Worm (Caenorhabditis elegans): ENCODE results near the gene K06H6.2.

K06H6.2 gene

DNA sequence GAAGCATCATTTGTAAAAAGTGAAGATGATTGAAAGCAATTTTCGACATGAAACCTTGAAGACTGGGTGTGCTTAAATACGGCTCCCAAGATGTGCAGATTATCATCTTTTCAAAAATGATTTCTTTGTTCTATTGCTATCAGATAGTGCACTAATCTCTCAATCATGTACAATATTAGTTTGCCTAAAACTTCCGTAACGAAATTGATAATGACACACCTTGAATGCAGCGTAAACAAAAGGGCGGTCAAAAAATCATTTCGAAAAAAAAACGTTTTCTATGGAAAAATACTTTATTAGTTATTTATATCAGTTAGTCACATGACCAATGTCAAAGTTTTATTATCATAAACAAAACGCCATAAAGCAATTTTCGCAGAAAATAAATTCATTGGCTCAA is 37.3 kb downstream of the K06H6.2 start, which contains the start of gene F48G7.5:
TSS of gene F48G7.5 (minus strand) at position 34 of the 400 bp plus-strand sequence.
- peak; percentile 29 for TF ChIP-seq elt-2 (tag; optimal IDR thresholded peaks at IDR 0.05)
- no peak for TF ChIP-seq nhr-76 (tag; optimal IDR thresholded peaks at IDR 0.05)
- no peak for TF ChIP-seq alr-1 (tag; optimal IDR thresholded peaks at IDR 0.05; ENCODE audit: borderline replicate concordance)
- TF ChIP-seq elt-3 (tag; optimal IDR thresholded peaks at IDR 0.05): no peak

DNA sequence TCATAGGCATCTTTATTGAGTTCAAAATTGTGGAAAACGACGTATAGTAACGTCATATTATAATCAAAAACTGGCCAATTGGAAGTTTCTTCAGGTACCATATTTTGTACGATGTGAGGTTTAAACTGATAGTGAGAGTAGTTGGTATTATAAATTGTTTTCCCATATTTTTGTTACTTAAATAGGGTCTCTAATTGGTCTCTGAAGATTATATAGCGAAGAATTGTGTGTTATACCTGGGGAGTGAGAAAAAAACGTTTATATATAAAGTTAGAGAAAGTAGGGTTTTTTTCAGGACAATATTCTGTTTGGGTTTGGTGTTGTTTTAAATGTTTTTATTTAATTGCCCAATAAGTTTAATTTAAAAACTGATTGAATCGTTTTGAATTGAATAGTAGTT is 39.4 kb downstream of the K06H6.2 start, which contains the start of gene srt-17:
TSS of gene srt-17 (minus strand) at position 101 of the 400 bp plus-strand sequence.
- no peak for TF ChIP-seq mab-9 (GFP tag; IDR thresholded peaks at IDR 0.05)
- no peak for TF ChIP-seq pqm-1 (tag; optimal IDR thresholded peaks at IDR 0.05)
- no peak for TF ChIP-seq lin-13 (GFP tag; optimal IDR thresholded peaks at IDR 0.05)
- TF ChIP-seq unc-62 (GFP tag; optimal IDR thresholded peaks at IDR 0.05): no peak
- no peak for TF ChIP-seq xbp-1 (tag; optimal IDR thresholded peaks at IDR 0.05)

DNA sequence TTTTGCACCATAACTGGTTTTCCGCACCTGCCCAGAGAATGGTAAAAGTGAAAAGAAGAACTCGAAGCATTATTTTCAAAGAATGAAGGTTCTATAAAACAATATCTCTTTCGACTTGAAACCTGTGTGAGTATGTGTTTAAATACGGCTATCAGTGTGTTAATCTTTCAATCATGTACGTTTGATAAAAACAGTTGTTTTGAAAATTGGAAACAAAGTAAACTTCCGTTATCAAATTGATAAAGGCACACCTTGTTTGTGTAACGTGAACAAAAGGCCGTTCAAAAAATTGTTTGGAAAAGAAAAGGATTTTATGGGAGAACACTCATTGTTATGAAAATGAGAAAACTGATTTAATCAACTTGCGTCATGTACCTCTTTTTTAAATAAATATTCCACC is 40.7 kb downstream of the K06H6.2 start, which contains the start of gene F48G7.7:
TSS of gene F48G7.7 (minus strand) at position 101 of the 400 bp plus-strand sequence.
- TF ChIP-seq irx-1 (tag; optimal IDR thresholded peaks at IDR 0.05): no peak
- TF ChIP-seq nhr-20 (tag; optimal IDR thresholded peaks at IDR 0.05): no peak
- no peak for TF ChIP-seq pax-3 (tag; optimal IDR thresholded peaks at IDR 0.05)
- no peak for TF ChIP-seq nhr-19 (GFP tag; conservative IDR thresholded peaks at IDR 0.05)
- TF ChIP-seq ceh-63 (GFP tag; optimal IDR thresholded peaks at IDR 0.05): no peak
- no peak for TF ChIP-seq nhr-12 (tag; optimal IDR thresholded peaks at IDR 0.05)
- no peak for TF ChIP-seq zip-4 (GFP tag; optimal IDR thresholded peaks at IDR 0.05)
- no peak for TF ChIP-seq ztf-11 (tag; optimal IDR thresholded peaks at IDR 0.05)
- no peak for TF ChIP-seq nhr-84 (tag; optimal IDR thresholded peaks at IDR 0.05)
- TF ChIP-seq isw-1 (GFP tag; IDR thresholded peaks at IDR 0.05): no peak
- no peak for TF ChIP-seq dpl-1 (GFP tag; optimal IDR thresholded peaks at IDR 0.05)
- TF ChIP-seq unc-30 (tag; optimal IDR thresholded peaks at IDR 0.05): no peak
- no peak for TF ChIP-seq elt-2 (tag; optimal IDR thresholded peaks at IDR 0.05)
- TF ChIP-seq lin-14 (GFP tag; optimal IDR thresholded peaks at IDR 0.05): no peak
- no peak for TF ChIP-seq skn-1 (tag; optimal IDR thresholded peaks at IDR 0.05)
- no peak for TF ChIP-seq alr-1 (tag; optimal IDR thresholded peaks at IDR 0.05; ENCODE audit: borderline replicate concordance)
- TF ChIP-seq C04F5.9 (tag; optimal IDR thresholded peaks at IDR 0.05): no peak
- no peak for TF ChIP-seq sptf-1 (tag; optimal IDR thresholded peaks at IDR 0.05)

DNA sequence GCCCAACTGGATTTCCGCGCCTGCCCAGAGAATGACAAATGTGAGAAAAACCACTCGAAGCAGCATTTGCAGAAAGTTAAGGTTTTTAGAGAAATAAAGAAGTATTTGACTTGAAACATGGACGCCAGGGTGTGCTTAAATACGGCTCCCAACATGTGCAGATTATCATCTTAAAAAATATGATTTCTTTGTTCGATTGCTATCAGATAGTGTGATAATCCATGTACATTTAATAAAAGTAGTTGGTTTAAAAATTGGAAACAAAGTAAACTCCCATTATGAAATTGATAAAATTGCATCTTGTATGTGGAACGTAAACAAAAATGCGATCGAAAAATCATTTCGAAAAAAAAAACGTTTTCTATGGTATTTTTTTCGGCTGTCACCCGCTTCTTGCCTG is 42.0 kb downstream of the K06H6.2 start, which contains the start of gene F48G7.8:
TSS of gene F48G7.8 (minus strand) at position 101 of the 400 bp plus-strand sequence.
- TF ChIP-seq nhr-85 (tag) (no peak), fkh-10 (GFP tag; optimal IDR thresholded peaks at IDR 0.05) (no peak), zag-1 (tag; optimal IDR thresholded peaks at IDR 0.05) (no peak), ces-1 (GFP tag; optimal IDR thresholded peaks at IDR 0.05) (no peak), nhr-84 (tag; optimal IDR thresholded peaks at IDR 0.05) (no peak), fos-1 (tag; optimal IDR thresholded peaks at IDR 0.05) (no peak), pqm-1 (tag; optimal IDR thresholded peaks at IDR 0.05) (no peak), dsc-1 (tag; optimal IDR thresholded peaks at IDR 0.05) (no peak), fkh-4 (tag; optimal IDR thresholded peaks at IDR 0.05; ENCODE audit: borderline replicate concordance) (no peak), lin-13 (GFP tag; optimal IDR thresholded peaks at IDR 0.05) (no peak), nhr-11 (tag; optimal IDR thresholded peaks at IDR 0.05) (no peak), egl-27 (tag; optimal IDR thresholded peaks at IDR 0.05) (no peak), ztf-4 (tag; optimal IDR thresholded peaks at IDR 0.05) (no peak), nhr-90 (tag; optimal IDR thresholded peaks at IDR 0.05; ENCODE audit: poor library complexity) (no peak), dpl-1 (GFP tag; optimal IDR thresholded peaks at IDR 0.05) (no peak)
